Fruit fly (Drosophila melanogaster) whole organism, embryonic: ENCODE data around the gene CG7781.

ENCODE experiments used
- Adf1 ChIP-seq: fragments of 200-800 bp; sonication (Bioruptor generic); IDR thresholded peaks from 2 replicates; pipeline ENCODE4 v1.3.6; 2022; ENCODE audit warnings: missing biosample characterization, missing genetic modification characterization
- Aef1 ChIP-seq: fragments of 200-800 bp; sonication (Bioruptor generic); IDR thresholded peaks from 3 replicates; pipeline ENCODE4 v1.3.6; 2022; ENCODE audit warnings: missing biosample characterization, missing genetic modification characterization
- B-H1 ChIP-seq: fragments of 200-800 bp; sonication (Bioruptor generic); IDR thresholded peaks from 3 replicates; pipeline ENCODE4 v1.3.6; 2022; ENCODE audit warnings: missing biosample characterization, missing genetic modification characterization
- C15 ChIP-seq: fragments of 200-800 bp; sonication (Bioruptor generic); IDR thresholded peaks from 3 replicates; pipeline ENCODE4 v1.3.6; 2022; ENCODE audit warnings: missing biosample characterization, missing genetic modification characterization
- CG11085 ChIP-seq: fragments of 200-800 bp; sonication (Bioruptor generic); IDR thresholded peaks from 2 replicates; pipeline ENCODE4 v1.3.6; 2022; ENCODE audit warnings: missing biosample characterization, missing genetic modification characterization
- CG11093 ChIP-seq: fragments of 200-800 bp; sonication (Bioruptor generic); IDR thresholded peaks from 3 replicates; pipeline ENCODE4 v1.3.6; 2022; ENCODE audit warnings: missing biosample characterization, missing genetic modification characterization
- CG11247 ChIP-seq: fragments of 200-800 bp; sonication (Bioruptor generic); IDR thresholded peaks from 2 replicates; pipeline ENCODE4 v1.3.6; 2022; ENCODE audit warnings: missing biosample characterization, missing genetic modification characterization
- CG12219 ChIP-seq: fragments of 200-800 bp; sonication (Bioruptor generic); optimal IDR thresholded peaks from 3 replicates; lab custom pipeline; 2018; ENCODE audit warnings: missing biosample characterization, mild to moderate bottlenecking, missing genetic modification characterization
- CG1233 ChIP-seq: fragments of 200-800 bp; sonication (Bioruptor generic); optimal IDR thresholded peaks from 4 replicates; lab custom pipeline; 2018; ENCODE audit warnings: missing biosample characterization, mild to moderate bottlenecking, missing genetic modification characterization
- CG12744 ChIP-seq: fragments of 200-800 bp; sonication (Bioruptor generic); optimal IDR thresholded peaks from 2 replicates; lab custom pipeline; 2016; ENCODE audit warnings: missing biosample characterization, missing genetic modification characterization
- CG12942 ChIP-seq: fragments of 200-800 bp; sonication (Bioruptor generic); optimal IDR thresholded peaks from 3 replicates; lab custom pipeline; 2016; ENCODE audit warnings: missing biosample characterization, missing genetic modification characterization
- CG14014 ChIP-seq: fragments of 200-800 bp; sonication (Bioruptor generic); IDR thresholded peaks from 2 replicates; pipeline ENCODE4 v1.3.6; 2022; ENCODE audit warnings: missing biosample characterization, missing genetic modification characterization
- CG15514 ChIP-seq: fragments of 200-800 bp; sonication (Bioruptor generic); optimal IDR thresholded peaks from 3 replicates; lab custom pipeline; 2017; ENCODE audit warnings: missing biosample characterization, missing genetic modification characterization, mild to moderate bottlenecking, moderate library complexity, missing genetic modification reagents
- CG6254 ChIP-seq: fragments of 200-800 bp; sonication (Bioruptor generic); optimal IDR thresholded peaks from 3 replicates; lab custom pipeline; 2017; ENCODE audit warnings: mild to moderate bottlenecking, missing biosample characterization, missing genetic modification reagents, missing genetic modification characterization
- CG6765 ChIP-seq: fragments of 200-800 bp; sonication (Bioruptor generic); optimal IDR thresholded peaks from 3 replicates; lab custom pipeline; 2017; ENCODE audit warnings: missing biosample characterization, mild to moderate bottlenecking, missing genetic modification characterization
- CG6854 ChIP-seq: fragments of 200-800 bp; sonication (Bioruptor generic); optimal IDR thresholded peaks from 3 replicates; lab custom pipeline; 2017; ENCODE audit warnings: missing biosample characterization, mild to moderate bottlenecking, missing genetic modification characterization
- CG7556 ChIP-seq: fragments of 200-800 bp; sonication (Bioruptor generic); optimal IDR thresholded peaks from 2 replicates; lab custom pipeline; 2017; ENCODE audit warnings: missing biosample characterization, mild to moderate bottlenecking, missing genetic modification characterization
- CG9437 ChIP-seq: fragments of 200-800 bp; sonication (Bioruptor generic); optimal IDR thresholded peaks from 2 replicates; lab custom pipeline; 2018; ENCODE audit warnings: missing biosample characterization, mild to moderate bottlenecking, missing genetic modification characterization
- CG9609 ChIP-seq: fragments of 200-800 bp; sonication (Bioruptor generic); optimal IDR thresholded peaks from 3 replicates; lab custom pipeline; 2016; ENCODE audit warnings: missing biosample characterization, missing genetic modification characterization
- CrebB ChIP-seq: fragments of 200-800 bp; sonication (Bioruptor generic); optimal IDR thresholded peaks from 3 replicates; lab custom pipeline; 2018; ENCODE audit warnings: missing biosample characterization, mild to moderate bottlenecking, missing genetic modification characterization
- Dip2 ChIP-seq: fragments of 200-800 bp; sonication (Bioruptor generic); IDR thresholded peaks from 2 replicates; pipeline ENCODE4 v1.3.6; 2022; ENCODE audit warnings: missing biosample characterization, missing genetic modification characterization
- Dip3 ChIP-seq: fragments of 200-800 bp; sonication (Bioruptor generic); optimal IDR thresholded peaks from 3 replicates; lab custom pipeline; 2016; ENCODE audit warnings: missing biosample characterization, missing genetic modification characterization
- Dref ChIP-seq: fragments of 200-800 bp; sonication (Bioruptor generic); IDR thresholded peaks from 2 replicates; pipeline ENCODE4 v1.3.6; 2022; ENCODE audit warnings: missing biosample characterization, missing genetic modification characterization
- Ets97D ChIP-seq: fragments of 200-800 bp; sonication (Bioruptor generic); optimal IDR thresholded peaks from 3 replicates; lab custom pipeline; 2016; ENCODE audit warnings: missing biosample characterization, missing genetic modification characterization
- GATAe ChIP-seq: fragments of 200-800 bp; sonication (Bioruptor generic); conservative IDR thresholded peaks from 2 replicates; pipeline ENCODE4 v1.3.6; 2022; ENCODE audit warnings: missing biosample characterization, missing genetic modification characterization
- H15 ChIP-seq: fragments of 200-800 bp; sonication (Bioruptor generic); IDR thresholded peaks from 3 replicates; pipeline ENCODE4 v1.3.6; 2022; ENCODE audit warnings: missing biosample characterization, missing genetic modification characterization
- Hr39 ChIP-seq: fragments of >200 bp; optimal IDR thresholded peaks from 2 replicates; lab custom pipeline; 2017
- MBD-R2 ChIP-seq: fragments of 200-800 bp; sonication (Bioruptor generic); IDR thresholded peaks from 2 replicates; pipeline ENCODE4 v1.3.6; 2022; ENCODE audit warnings: missing biosample characterization, missing genetic modification characterization
- Max ChIP-seq: fragments of 200-800 bp; sonication (Bioruptor generic); optimal IDR thresholded peaks from 2 replicates; lab custom pipeline; 2016; ENCODE audit warnings: missing biosample characterization, mild to moderate bottlenecking, missing genetic modification characterization
- Mes4 ChIP-seq: fragments of 200-800 bp; sonication (Bioruptor generic); optimal IDR thresholded peaks from 2 replicates; lab custom pipeline; 2016; ENCODE audit warnings: missing biosample characterization, missing genetic modification characterization
- Ptx1 ChIP-seq: fragments of 200-800 bp; sonication (Bioruptor generic); IDR thresholded peaks from 2 replicates; pipeline ENCODE4 v1.3.6; 2022; ENCODE audit warnings: missing biosample characterization, missing genetic modification characterization
- Ravus ChIP-seq: fragments of 200-800 bp; sonication (Bioruptor generic); IDR thresholded peaks from 2 replicates; pipeline ENCODE4 v1.3.6; 2022; ENCODE audit warnings: missing biosample characterization, missing genetic modification characterization
- ab ChIP-seq: fragments of 200-800 bp; sonication (Bioruptor generic); optimal IDR thresholded peaks from 2 replicates; lab custom pipeline; 2016; ENCODE audit warnings: missing biosample characterization, missing genetic modification characterization
- abd-A ChIP-seq: fragments of 200-800 bp; sonication (Bioruptor generic); optimal IDR thresholded peaks from 3 replicates; lab custom pipeline; 2019; ENCODE audit warnings: missing biosample characterization, mild to moderate bottlenecking, missing genetic modification characterization, moderate library complexity
- cad ChIP-seq: fragments of >200 bp; optimal IDR thresholded peaks from 2 replicates; lab custom pipeline; 2017; ENCODE audit warnings: missing biosample characterization, missing genetic modification characterization
- cas ChIP-seq: fragments of 200-800 bp; sonication (Bioruptor generic); IDR thresholded peaks from 2 replicates; pipeline ENCODE4 v1.3.6; 2022; ENCODE audit warnings: missing biosample characterization, missing genetic modification characterization
- ci ChIP-seq: fragments of 200-800 bp; sonication (Bioruptor generic); IDR thresholded peaks from 3 replicates; pipeline ENCODE4 v1.3.6; 2022; ENCODE audit warnings: missing biosample characterization, missing genetic modification characterization
- crc ChIP-seq: fragments of 200-800 bp; sonication (Bioruptor generic); optimal IDR thresholded peaks from 2 replicates; lab custom pipeline; 2016; ENCODE audit warnings: missing biosample characterization, missing genetic modification characterization
- dpn ChIP-seq, 2 experiments: fragments of 200-800 bp; sonication (Bioruptor generic); optimal IDR thresholded peaks; 3 replicates each; lab custom pipeline; 2016; ENCODE audit warnings: missing biosample characterization in 2 of 2, missing genetic modification characterization in 2 of 2
- ewg ChIP-seq: fragments of 200-800 bp; sonication (Bioruptor generic); optimal IDR thresholded peaks from 3 replicates; lab custom pipeline; 2017; ENCODE audit warnings: mild to moderate bottlenecking, missing biosample characterization, missing genetic modification reagents, missing genetic modification characterization
- gem ChIP-seq: fragments of 200-800 bp; sonication (Bioruptor generic); optimal IDR thresholded peaks from 2 replicates; lab custom pipeline; 2019; ENCODE audit warnings: missing biosample characterization, mild to moderate bottlenecking, missing genetic modification characterization, moderate library complexity
- gfzf ChIP-seq: fragments of 200-800 bp; sonication (Bioruptor generic); optimal IDR thresholded peaks from 2 replicates; lab custom pipeline; 2016; ENCODE audit warnings: missing biosample characterization, mild to moderate bottlenecking, missing genetic modification characterization, moderate library complexity
- lmd ChIP-seq: fragments of 200-800 bp; sonication (Bioruptor generic); IDR thresholded peaks from 2 replicates; pipeline ENCODE4 v1.3.6; 2022; ENCODE audit warnings: missing biosample characterization, missing genetic modification characterization
- luna ChIP-seq: fragments of 200-800 bp; sonication (Bioruptor generic); optimal IDR thresholded peaks from 2 replicates; lab custom pipeline; 2016; ENCODE audit warnings: missing biosample characterization, missing genetic modification characterization
- maf-S ChIP-seq: fragments of 200-800 bp; sonication (Bioruptor generic); optimal IDR thresholded peaks from 2 replicates; lab custom pipeline; 2016; ENCODE audit warnings: missing biosample characterization, missing genetic modification characterization
- nom ChIP-seq: fragments of 200-800 bp; sonication (Bioruptor generic); optimal IDR thresholded peaks from 2 replicates; lab custom pipeline; 2017; ENCODE audit warnings: missing biosample characterization, missing genetic modification characterization, mild to moderate bottlenecking, moderate library complexity, missing genetic modification reagents
- salm ChIP-seq: fragments of 200-800 bp; sonication (Bioruptor generic); optimal IDR thresholded peaks from 2 replicates; lab custom pipeline; 2018; ENCODE audit warnings: missing biosample characterization, mild to moderate bottlenecking, missing genetic modification characterization
- stc ChIP-seq: fragments of 200-800 bp; sonication (Bioruptor generic); IDR thresholded peaks from 2 replicates; pipeline ENCODE4 v1.3.6; 2022; ENCODE audit warnings: missing biosample characterization, missing genetic modification characterization
- z ChIP-seq: fragments of 200-800 bp; sonication (Bioruptor generic); IDR thresholded peaks from 3 replicates; pipeline ENCODE4 v1.3.6; 2022; ENCODE audit warnings: missing biosample characterization, missing genetic modification characterization
- zfh2 ChIP-seq: fragments of 200-800 bp; sonication (Bioruptor generic); optimal IDR thresholded peaks from 2 replicates; lab custom pipeline; 2016; ENCODE audit warnings: missing biosample characterization, missing genetic modification characterization

CG7781 gene

dm6 chr2L:8370364-8371326 lies 45.4 kb upstream of the CG7781 start, which contains the start of gene CG17292 (continued):
- TF ChIP-seq CG12219 (GFP tag; lab: Kevin White, UChicago) = peak; percentile 58
- peak; percentile 84 for TF ChIP-seq ci (GFP tag; lab: Robert Waterston, UW)
- peak; percentile 32; the same call in 1 of the 2 replicates for TF ChIP-seq CG11085 (GFP tag; lab: Robert Waterston, UW)
- peak; percentile 15; the same call in 1 of the 3 replicates for TF ChIP-seq z (GFP tag; lab: Robert Waterston, UW)
- TF ChIP-seq CrebB (tag; lab: Kevin White, UChicago) = peak; percentile 85
- peak; percentile 66 for TF ChIP-seq Adf1
- peak; percentile 53 for TF ChIP-seq gfzf (GFP tag; lab: Kevin White, UChicago)
- TF ChIP-seq dpn (GFP tag; optimal IDR thresholded peaks at IDR 0.05; lab: Kevin White, UChicago) = peak in 1 of 2 experiments; percentile 59
- TF ChIP-seq zfh2 (GFP tag; lab: Kevin White, UChicago) = peak; percentile 1
- no peak for TF ChIP-seq CG9437 (GFP tag; lab: Kevin White, UChicago)
- TF ChIP-seq CG1233 (GFP tag; lab: Kevin White, UChicago) = peak; percentile 4
- TF ChIP-seq CG6765 (GFP tag; lab: Kevin White, UChicago) = peak; percentile 29
- peak; percentile 17 for TF ChIP-seq maf-S (GFP tag; lab: Kevin White, UChicago)
- TF ChIP-seq Dref (GFP tag; lab: Robert Waterston, UW) = peak; percentile 88
- no peak for TF ChIP-seq Hr39 (lab: Kevin White, UChicago)
- TF ChIP-seq CG6854 (GFP tag; lab: Kevin White, UChicago) = no peak
- peak; percentile 35; the same call in 1 of the 3 replicates for TF ChIP-seq H15 (GFP tag; lab: Robert Waterston, UW)
- TF ChIP-seq CG11247 (GFP tag; lab: Robert Waterston, UW) = peak; percentile 62; the same call in 1 of the 2 replicates
- TF ChIP-seq CG7556 = no peak
- no peak for TF ChIP-seq CG9609
- peak; percentile 36 for TF ChIP-seq Ets97D (GFP tag; lab: Kevin White, UChicago)
- no peak for TF ChIP-seq Max (GFP tag; lab: Kevin White, UChicago)
- TF ChIP-seq cas (GFP tag; lab: Robert Waterston, UW) = peak; percentile 40; the same call in 1 of the 2 replicates
- peak; percentile 91 for TF ChIP-seq abd-A (tag; lab: Kevin White, UChicago)
- TF ChIP-seq Ravus (GFP tag; lab: Robert Waterston, UW) = no peak
- no peak for TF ChIP-seq cad
- TF ChIP-seq nom (GFP tag; lab: Kevin White, UChicago) = no peak
- TF ChIP-seq MBD-R2 (GFP tag; lab: Robert Waterston, UW) = peak; percentile 67
- peak; percentile 26 for TF ChIP-seq CG12942
- peak; percentile 20; the same call in 1 of the 3 replicates for TF ChIP-seq Aef1 (GFP tag; lab: Robert Waterston, UW)
- no peak for TF ChIP-seq ab
- TF ChIP-seq stc (GFP tag; lab: Robert Waterston, UW) = 0 out of 2 replicates have a peak, but pooled peaks have one; percentile 40
- TF ChIP-seq Dip2 (GFP tag; lab: Robert Waterston, UW) = no peak
- peak; percentile 74; the same call in 1 of the 2 replicates for TF ChIP-seq CG14014 (GFP tag; lab: Robert Waterston, UW)
- no peak for TF ChIP-seq luna
- peak; percentile 32 for TF ChIP-seq Dip3
- TF ChIP-seq ewg (GFP tag; lab: Kevin White, UChicago) = peak; percentile 9
- TF ChIP-seq Mes4 (GFP tag; lab: Kevin White, UChicago) = peak; percentile 27
- TF ChIP-seq crc = no peak
- peak; percentile 41 for TF ChIP-seq gem
- TF ChIP-seq CG15514 (GFP tag; lab: Kevin White, UChicago) = peak; percentile 95
- TF ChIP-seq Ptx1 (GFP tag; lab: Robert Waterston, UW) = no peak
- no peak for TF ChIP-seq CG12744 (GFP tag; lab: Kevin White, UChicago)
- TF ChIP-seq CG6254 (GFP tag; lab: Kevin White, UChicago) = peak; percentile 10
- peak; percentile 18; the same call in 1 of the 2 replicates for TF ChIP-seq GATAe
- TF ChIP-seq C15 = no peak
- TF ChIP-seq B-H1 (GFP tag; lab: Robert Waterston, UW) = no peak; the same call in 2 of the 3 replicates
- TF ChIP-seq CG11093 = no peak
- TF ChIP-seq salm (tag; lab: Kevin White, UChicago) = no peak
- peak; percentile 46 for TF ChIP-seq lmd (GFP tag; lab: Robert Waterston, UW)
